Fruit fly (Drosophila melanogaster): ENCODE results near the gene CG5885.

The CG5885 gene

DNA sequence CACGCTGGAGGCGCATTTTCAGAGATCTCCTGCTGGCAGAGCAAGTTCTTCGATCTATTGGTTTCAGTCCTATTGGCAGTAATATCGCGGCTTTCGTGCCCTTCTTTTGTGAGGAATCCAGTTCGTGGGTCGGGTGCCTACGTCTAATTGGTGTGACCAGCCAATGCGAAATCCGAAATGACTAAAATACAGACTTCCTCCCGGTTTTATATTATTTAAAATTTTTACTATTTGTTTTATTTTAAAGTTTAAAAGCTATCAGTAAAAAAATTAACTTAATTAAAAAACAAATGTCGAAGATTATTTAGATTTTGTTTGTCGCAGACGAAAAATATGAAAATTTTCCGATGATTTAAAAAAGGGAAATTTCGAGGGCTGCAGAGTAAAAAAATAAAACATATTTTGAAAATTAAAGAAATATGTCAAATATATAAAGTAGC is 45.5 kb upstream of the CG5885 start, which contains the start of gene CG5850 (continued):
- no peak for TF ChIP-seq Ptx1 (GFP tag; IDR thresholded peaks at IDR 0.05)
- TF ChIP-seq gt (GFP tag; IDR thresholded peaks at IDR 0.05) = no peak
- no peak for TF ChIP-seq odd (GFP tag; optimal IDR thresholded peaks at IDR 0.05)
- TF ChIP-seq CG10274 (GFP tag; optimal IDR thresholded peaks at IDR 0.05) = no peak
- no peak for TF ChIP-seq CG2202 (tag; optimal IDR thresholded peaks at IDR 0.05)
- TF ChIP-seq caup (GFP tag; optimal IDR thresholded peaks at IDR 0.05; ENCODE audit: severe bottlenecking) = no peak
- TF ChIP-seq CG4707 (GFP tag; optimal IDR thresholded peaks at IDR 0.05) = no peak
- TF ChIP-seq ash1 (GFP tag; optimal IDR thresholded peaks at IDR 0.05) = no peak
- no peak for TF ChIP-seq CG17568 (GFP tag; optimal IDR thresholded peaks at IDR 0.05)
- no peak for TF ChIP-seq CG9609 (GFP tag; optimal IDR thresholded peaks at IDR 0.05)
- no peak for TF ChIP-seq chif (GFP tag; optimal IDR thresholded peaks at IDR 0.05)
- TF ChIP-seq Dek (tag; optimal IDR thresholded peaks at IDR 0.05) = no peak
- TF ChIP-seq CG13123 (GFP tag; optimal IDR thresholded peaks at IDR 0.05) = no peak
- TF ChIP-seq Dll (GFP tag; IDR thresholded peaks at IDR 0.05; ENCODE audit: partially characterized antibody) = no peak; the same call in 2 of the 4 replicates
- TF ChIP-seq Sox100B (GFP tag; optimal IDR thresholded peaks at IDR 0.05) = peak; percentile 54
- TF ChIP-seq CG8944 (GFP tag; optimal IDR thresholded peaks at IDR 0.05) = no peak
- TF ChIP-seq Sox102F (GFP tag; optimal IDR thresholded peaks at IDR 0.05) = no peak
- no peak for TF ChIP-seq dan (GFP tag; IDR thresholded peaks at IDR 0.05)
- TF ChIP-seq CG6272 (GFP tag; IDR thresholded peaks at IDR 0.05) = no peak
- no peak; the same call in 1 of the 2 replicates for TF ChIP-seq Xrp1 (GFP tag; IDR thresholded peaks at IDR 0.05)
- no peak for TF ChIP-seq CG10565 (GFP tag; optimal IDR thresholded peaks at IDR 0.05)
- TF ChIP-seq H2.0 (GFP tag; IDR thresholded peaks at IDR 0.05) = no peak
- TF ChIP-seq CG12391 (tag; optimal IDR thresholded peaks at IDR 0.05) = peak; percentile 64
- TF ChIP-seq CG7963 (GFP tag; IDR thresholded peaks at IDR 0.05; ENCODE audit: partially characterized antibody) = no peak
- TF ChIP-seq CG11085 (GFP tag; IDR thresholded peaks at IDR 0.05) = no peak

DNA sequence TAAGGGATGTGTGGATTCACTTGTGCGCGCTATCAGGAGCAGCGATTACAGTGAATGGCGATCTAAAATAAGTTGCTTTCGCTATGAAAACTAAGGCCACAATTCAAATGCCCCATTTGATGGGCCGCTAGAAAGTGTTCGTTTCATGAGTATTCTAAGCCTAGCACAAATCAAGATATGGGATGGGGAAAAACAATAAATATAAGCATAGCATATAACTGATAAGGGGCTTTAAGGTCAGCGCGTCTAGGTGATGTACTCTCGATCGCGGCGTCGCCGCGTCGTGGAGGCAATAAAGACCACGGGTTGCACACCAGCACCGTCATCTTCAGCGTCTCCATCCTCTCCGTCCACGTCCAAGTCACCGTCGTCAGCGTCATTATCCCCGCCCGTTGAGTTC is 42.6 kb upstream of the CG5885 start:
- TF ChIP-seq CG34376 (GFP tag; optimal IDR thresholded peaks at IDR 0.05) (peak; percentile 19), zen2 (GFP tag; IDR thresholded peaks at IDR 0.05; ENCODE audit: partially characterized antibody) (no peak), lilli (GFP tag; optimal IDR thresholded peaks at IDR 0.05) (no peak), CG10959 (GFP tag; IDR thresholded peaks at IDR 0.05) (no peak), bigmax (GFP tag; optimal IDR thresholded peaks at IDR 0.05) (no peak), CG3407 (GFP tag; optimal IDR thresholded peaks at IDR 0.05) (no peak), CG16779 (GFP tag; IDR thresholded peaks at IDR 0.05) (no peak), Dll (GFP tag; IDR thresholded peaks at IDR 0.05; ENCODE audit: partially characterized antibody) (no peak), Nf-YA (GFP tag; IDR thresholded peaks at IDR 0.05) (no peak), shn (GFP tag; optimal IDR thresholded peaks at IDR 0.05) (no peak), tup (GFP tag; optimal IDR thresholded peaks at IDR 0.05) (no peak), usp (GFP tag; optimal IDR thresholded peaks at IDR 0.05) (no peak), sug (tag; optimal IDR thresholded peaks at IDR 0.05) (peak; percentile 6)

DNA sequence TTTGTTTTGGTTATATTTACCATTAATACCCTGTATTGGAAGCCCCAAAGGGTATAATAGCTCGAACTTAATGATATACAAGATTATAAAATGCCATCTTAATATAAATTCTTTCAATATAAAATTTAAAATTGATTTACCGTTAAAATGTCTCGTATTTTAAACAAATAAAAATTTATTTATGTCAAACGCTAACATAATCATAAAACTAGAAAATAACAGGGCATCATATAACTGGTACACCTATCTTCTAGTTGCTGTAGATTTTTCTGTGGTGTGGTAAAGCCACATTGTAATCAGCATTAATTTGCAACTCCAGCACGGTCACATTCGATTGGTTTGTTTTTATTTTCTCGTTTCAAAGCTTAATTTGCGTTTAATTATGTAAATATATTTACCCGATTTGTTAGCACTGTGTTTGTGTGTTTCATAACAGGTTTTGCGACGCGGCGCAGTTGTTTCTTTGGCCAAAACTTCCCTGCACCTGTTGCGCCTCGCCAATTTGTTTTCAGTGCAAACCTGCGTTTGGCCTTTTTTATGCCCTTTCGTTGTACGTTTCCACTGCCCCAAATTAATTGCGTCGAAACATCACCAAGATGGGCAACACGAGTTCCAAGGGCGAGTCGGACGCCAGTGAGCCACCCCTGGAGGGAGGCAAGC is 39.0 kb upstream of the CG5885 start, which contains the start of the genes CG4658 and CG5846:
TSS of gene CG4658 (plus strand) at position 140 of the 660 bp plus-strand sequence.
TSS of gene CG5846 (minus strand) at position 245 of the 660 bp plus-strand sequence.
- TF ChIP-seq vnd (GFP tag; IDR thresholded peaks at IDR 0.05; ENCODE audit: partially characterized antibody) (no peak), pan (optimal IDR thresholded peaks at IDR 0.05) (peak in 1 of 2 experiments; percentile 69), pan (GFP tag; optimal IDR thresholded peaks at IDR 0.05 in 1 of 2, IDR thresholded peaks at IDR 0.05 in 1 of 2) (peak; percentile 80 to 97), CG17568 (GFP tag; optimal IDR thresholded peaks at IDR 0.05) (no peak), CG8944 (GFP tag; optimal IDR thresholded peaks at IDR 0.05) (peak; percentile 80), CG2116 (GFP tag; optimal IDR thresholded peaks at IDR 0.05) (peak; percentile 91), stwl (tag; optimal IDR thresholded peaks at IDR 0.05) (peak; percentile 64), shn (GFP tag; optimal IDR thresholded peaks at IDR 0.05) (peak; percentile 79), E2f1 (GFP tag; IDR thresholded peaks at IDR 0.05) (peak; percentile 96), kah (GFP tag; optimal IDR thresholded peaks at IDR 0.05) (peak; percentile 77), CG8089 (GFP tag; optimal IDR thresholded peaks at IDR 0.05) (peak; percentile 72), ro (GFP tag; IDR thresholded peaks at IDR 0.05) (peak; percentile 84), Blimp-1 (GFP tag; optimal IDR thresholded peaks at IDR 0.05) (peak; percentile 95), peb (GFP tag; IDR thresholded peaks at IDR 0.05) (peak; percentile 95), lola (GFP tag; optimal IDR thresholded peaks at IDR 0.05) (peak in 1 of 3 experiments; percentile 94)
